Worm (Caenorhabditis elegans) whole organism, mixed stage, embryonic: ENCODE results near the gene inx-6.

Source experiments
- elt-1 ChIP-seq: sonication (generic microtip); optimal IDR thresholded peaks from 2 replicates; lab custom pipeline; 2017; ENCODE audit warnings: missing genetic modification characterization, mild to moderate bottlenecking, missing compliant biosample characterization, antibody characterized with exemption, moderate library complexity, borderline replicate concordance; ENCODE audit not compliant: insufficient read depth
- lin-13 ChIP-seq: fragments of 150-350 bp; optimal IDR thresholded peaks from 2 replicates; lab custom pipeline; 2014; ENCODE audit warnings: missing biosample characterization, missing genetic modification characterization
- lsy-2 ChIP-seq: fragments of 150-350 bp; optimal IDR thresholded peaks from 2 replicates; lab custom pipeline; 2014; ENCODE audit warnings: missing biosample characterization, missing genetic modification characterization
- mab-5 ChIP-seq: fragments of 150-350 bp; optimal IDR thresholded peaks from 2 replicates; lab custom pipeline; 2014; ENCODE audit warnings: missing biosample characterization, missing genetic modification characterization
- nhr-2 ChIP-seq: fragments of 150-350 bp; optimal IDR thresholded peaks from 2 replicates; lab custom pipeline; 2014; ENCODE audit warnings: missing biosample characterization, missing genetic modification characterization
- nhr-28 ChIP-seq: fragments of 150-350 bp; optimal IDR thresholded peaks from 2 replicates; lab custom pipeline; 2014; ENCODE audit warnings: missing biosample characterization, missing genetic modification characterization
- pha-4 ChIP-seq: fragments of 150-350 bp; optimal IDR thresholded peaks from 2 replicates; lab custom pipeline; 2018; ENCODE audit warnings: missing biosample characterization, missing genetic modification reagents, missing genetic modification characterization
- sem-2 ChIP-seq: fragments of 200-800 bp; sonication (Bioruptor generic); optimal IDR thresholded peaks from 2 replicates; lab custom pipeline; 2018; ENCODE audit warnings: mild to moderate bottlenecking, missing genetic modification characterization, missing compliant biosample characterization
- snpc-4 ChIP-seq: fragments of 150-350 bp; optimal IDR thresholded peaks from 2 replicates; lab custom pipeline; 2014; ENCODE audit warnings: missing biosample characterization, missing genetic modification characterization
- sptf-1 ChIP-seq: sonication (generic microtip); optimal IDR thresholded peaks from 2 replicates; lab custom pipeline; 2017; ENCODE audit warnings: mild to moderate bottlenecking, missing genetic modification characterization, moderate library complexity, missing compliant biosample characterization
- unc-39 ChIP-seq: fragments of 150-350 bp; optimal IDR thresholded peaks from 2 replicates; lab custom pipeline; 2014; ENCODE audit warnings: missing biosample characterization, missing genetic modification characterization

- TF ChIP-seq lsy-2 (tag; lab: Kevin White, UChicago), result no peak
- TF ChIP-seq sptf-1 (tag; lab: Kevin White, UChicago), result no peak
- no peak for TF ChIP-seq nhr-2 (tag; lab: Kevin White, UChicago)
- TF ChIP-seq nhr-28 (tag; lab: Kevin White, UChicago), result no peak
- no peak for TF ChIP-seq unc-39 (tag; lab: Kevin White, UChicago)
- TF ChIP-seq elt-1, result no peak
- TF ChIP-seq mab-5, result no peak
- TF ChIP-seq snpc-4 (tag; lab: Kevin White, UChicago), result no peak
- no peak for TF ChIP-seq sem-2
- no peak for TF ChIP-seq pha-4
- no peak for TF ChIP-seq lin-13
Measured at ce11 chrIV:12748760-12749159, 2.4 kb downstream of the inx-6 start.
